Worm (Caenorhabditis elegans) whole organism, late embryonic: ENCODE measurements around the gene npp-22.
A peak's percentile ranks its signal among the peaks of the same experiment; 100 is the strongest.

ENCODE experiments used
- C08G9.2 ChIP-seq: sonication (generic microtip); optimal IDR thresholded peaks from 2 replicates; lab custom pipeline; 2016; ENCODE audit warnings: mild to moderate bottlenecking, missing genetic modification characterization, moderate library complexity, missing compliant biosample characterization
- K02D7.2 ChIP-seq: sonication (generic microtip); optimal IDR thresholded peaks from 2 replicates; lab custom pipeline; 2017; ENCODE audit warnings: mild to moderate bottlenecking, missing genetic modification characterization, missing compliant biosample characterization
- Y22D7AL.16 ChIP-seq: sonication (generic microtip); optimal IDR thresholded peaks from 2 replicates; lab custom pipeline; 2016; ENCODE audit warnings: missing genetic modification characterization, missing compliant biosample characterization
- ahr-1 ChIP-seq: sonication (generic microtip); optimal IDR thresholded peaks from 2 replicates; lab custom pipeline; 2016; ENCODE audit warnings: missing genetic modification characterization, missing compliant biosample characterization
- ceh-18 ChIP-seq: sonication (generic microtip); optimal IDR thresholded peaks from 2 replicates; lab custom pipeline; 2016; ENCODE audit warnings: missing genetic modification characterization, missing compliant biosample characterization
- ceh-2 ChIP-seq: sonication (generic microtip); optimal IDR thresholded peaks from 2 replicates; lab custom pipeline; 2016; ENCODE audit warnings: missing genotype, missing genetic modification characterization, missing compliant biosample characterization
- ceh-22 ChIP-seq: sonication (generic microtip); optimal IDR thresholded peaks from 2 replicates; lab custom pipeline; 2017; ENCODE audit warnings: missing biosample characterization, missing genetic modification characterization
- ceh-24 ChIP-seq: sonication (generic microtip); optimal IDR thresholded peaks from 2 replicates; lab custom pipeline; 2016; ENCODE audit warnings: mild to moderate bottlenecking, missing genetic modification characterization, missing compliant biosample characterization
- ceh-30 ChIP-seq: fragments of 150-350 bp; optimal IDR thresholded peaks from 2 replicates; lab custom pipeline; 2014; ENCODE audit warnings: missing biosample characterization, missing genetic modification characterization
- ceh-31 ChIP-seq: sonication (generic microtip); optimal IDR thresholded peaks from 2 replicates; lab custom pipeline; 2016; ENCODE audit warnings: missing genetic modification characterization, missing compliant biosample characterization
- ceh-34 ChIP-seq: sonication (generic microtip); optimal IDR thresholded peaks from 2 replicates; lab custom pipeline; 2016; ENCODE audit warnings: mild to moderate bottlenecking, missing genetic modification characterization, missing compliant biosample characterization
- ceh-48 ChIP-seq: sonication (generic microtip); optimal IDR thresholded peaks from 2 replicates; lab custom pipeline; 2016; ENCODE audit warnings: missing genetic modification characterization, inconsistent platforms, missing compliant biosample characterization
- ceh-9 ChIP-seq: sonication (generic microtip); optimal IDR thresholded peaks from 2 replicates; lab custom pipeline; 2016; ENCODE audit warnings: mild to moderate bottlenecking, missing genetic modification characterization, inconsistent platforms, missing compliant biosample characterization
- elt-2 ChIP-seq: sonication (generic microtip); optimal IDR thresholded peaks from 2 replicates; lab custom pipeline; 2016; ENCODE audit warnings: missing genetic modification reagents, missing genetic modification characterization, missing compliant biosample characterization
- elt-4 ChIP-seq: sonication (generic microtip); optimal IDR thresholded peaks from 2 replicates; lab custom pipeline; 2016; ENCODE audit warnings: missing genetic modification characterization, missing compliant biosample characterization
- ets-4 ChIP-seq: sonication (generic microtip); optimal IDR thresholded peaks from 2 replicates; lab custom pipeline; 2016; ENCODE audit warnings: missing genetic modification characterization, missing compliant biosample characterization
- eyg-1 ChIP-seq: sonication (generic microtip); optimal IDR thresholded peaks from 2 replicates; lab custom pipeline; 2016; ENCODE audit warnings: missing genotype, missing genetic modification characterization, missing compliant biosample characterization
- fax-1 ChIP-seq: sonication (generic microtip); optimal IDR thresholded peaks from 2 replicates; lab custom pipeline; 2016; ENCODE audit warnings: missing genotype, missing genetic modification characterization, missing compliant biosample characterization
- fkh-10 ChIP-seq: fragments of 150-350 bp; optimal IDR thresholded peaks from 2 replicates; lab custom pipeline; 2014; ENCODE audit warnings: missing biosample characterization, missing genetic modification reagents, missing genetic modification characterization
- gmeb-2 ChIP-seq: sonication (generic microtip); optimal IDR thresholded peaks from 2 replicates; lab custom pipeline; 2016; ENCODE audit warnings: missing genetic modification characterization, inconsistent platforms, missing compliant biosample characterization
- hlh-30 ChIP-seq: sonication (generic microtip); optimal IDR thresholded peaks from 2 replicates; lab custom pipeline; 2017; ENCODE audit warnings: antibody characterized with exemption, missing genetic modification characterization, missing compliant biosample characterization; ENCODE audit not compliant: insufficient read depth
- hlh-8 ChIP-seq: sonication (generic microtip); optimal IDR thresholded peaks from 2 replicates; lab custom pipeline; 2016; ENCODE audit warnings: missing genotype, missing genetic modification characterization, missing compliant biosample characterization
- lim-6 ChIP-seq: sonication (generic microtip); optimal IDR thresholded peaks from 2 replicates; lab custom pipeline; 2016; ENCODE audit warnings: missing genetic modification characterization, missing compliant biosample characterization
- lin-11 ChIP-seq: fragments of 200-800 bp; sonication (Bioruptor generic); optimal IDR thresholded peaks from 2 replicates; lab custom pipeline; 2018; ENCODE audit warnings: mild to moderate bottlenecking, missing genetic modification characterization, missing compliant biosample characterization
- madf-2 ChIP-seq: sonication (generic microtip); optimal IDR thresholded peaks from 2 replicates; lab custom pipeline; 2017; ENCODE audit warnings: missing genetic modification characterization, missing compliant biosample characterization
- nfya-1 ChIP-seq: sonication (generic microtip); optimal IDR thresholded peaks from 2 replicates; lab custom pipeline; 2017; ENCODE audit warnings: missing genetic modification characterization, mild to moderate bottlenecking, missing compliant biosample characterization, antibody characterized with exemption, moderate library complexity
- nhr-232 ChIP-seq: sonication (generic microtip); optimal IDR thresholded peaks from 2 replicates; lab custom pipeline; 2016; ENCODE audit warnings: missing genetic modification characterization, missing compliant biosample characterization
- pag-3 ChIP-seq: sonication (generic microtip); optimal IDR thresholded peaks from 2 replicates; lab custom pipeline; 2016; ENCODE audit warnings: missing compliant biosample characterization, missing genetic modification characterization, borderline replicate concordance
- pat-9 ChIP-seq: fragments of 200-800 bp; sonication (Bioruptor generic); optimal IDR thresholded peaks from 2 replicates; lab custom pipeline; 2018; ENCODE audit warnings: mild to moderate bottlenecking, missing genetic modification characterization, moderate library complexity, missing compliant biosample characterization
- pax-1 ChIP-seq: fragments of 150-350 bp; optimal IDR thresholded peaks from 2 replicates; lab custom pipeline; 2014; ENCODE audit warnings: missing biosample characterization, missing genetic modification characterization
- pha-4 ChIP-seq: fragments of 150-350 bp; optimal IDR thresholded peaks from 2 replicates; lab custom pipeline; 2018; ENCODE audit warnings: missing biosample characterization, missing genetic modification reagents, missing genetic modification characterization
- ref-2 ChIP-seq: sonication (generic microtip); optimal IDR thresholded peaks from 2 replicates; lab custom pipeline; 2016; ENCODE audit warnings: missing genetic modification characterization, missing compliant biosample characterization
- rnt-1 ChIP-seq: sonication (generic microtip); optimal IDR thresholded peaks from 2 replicates; lab custom pipeline; 2016; ENCODE audit warnings: missing genetic modification characterization, missing compliant biosample characterization
- sox-2 ChIP-seq: fragments of 200-800 bp; sonication (Bioruptor generic); IDR thresholded peaks from 2 replicates; pipeline ENCODE4 v1.3.6; 2022; ENCODE audit warnings: missing genetic modification reagents, missing genetic modification characterization, missing compliant biosample characterization
- sox-4 ChIP-seq: sonication (generic microtip); optimal IDR thresholded peaks from 2 replicates; lab custom pipeline; 2017; ENCODE audit warnings: mild to moderate bottlenecking, missing genetic modification characterization, inconsistent platforms, missing compliant biosample characterization
- tbx-2 ChIP-seq: sonication (generic microtip); optimal IDR thresholded peaks from 2 replicates; lab custom pipeline; 2016; ENCODE audit warnings: missing genetic modification characterization, missing compliant biosample characterization
- tbx-7 ChIP-seq: sonication (generic microtip); optimal IDR thresholded peaks from 2 replicates; lab custom pipeline; 2016; ENCODE audit warnings: missing genotype, missing genetic modification characterization, missing compliant biosample characterization
- ttx-3 ChIP-seq: sonication (generic microtip); optimal IDR thresholded peaks from 2 replicates; lab custom pipeline; 2016; ENCODE audit warnings: missing genetic modification reagents, missing genetic modification characterization, missing compliant biosample characterization
- unc-3 ChIP-seq, 2 experiments: fragments of 200-800 bp in 1 of 2; sonication (Bioruptor generic) in 1 of 2; sonication (generic microtip) in 1 of 2; conservative IDR thresholded peaks in 1 of 2; optimal IDR thresholded peaks in 1 of 2; 2 replicates each; pipeline versions ENCODE4 v1.3.6 to Lab custom; 2016 to 2022; ENCODE audit warnings: missing compliant biosample characterization in 2 of 2, missing genetic modification characterization in 2 of 2, missing genetic modification reagents in 1 of 2
- unc-42 ChIP-seq: sonication (generic microtip); optimal IDR thresholded peaks from 2 replicates; lab custom pipeline; 2016; ENCODE audit warnings: missing genotype, missing genetic modification characterization, missing compliant biosample characterization
- unc-86 ChIP-seq: sonication (generic microtip); optimal IDR thresholded peaks from 2 replicates; lab custom pipeline; 2016; ENCODE audit warnings: missing genetic modification characterization, missing compliant biosample characterization
- zip-5 ChIP-seq: sonication (generic microtip); optimal IDR thresholded peaks from 2 replicates; lab custom pipeline; 2016; ENCODE audit warnings: missing genetic modification characterization, missing compliant biosample characterization

npp-22 gene

ce11 chrV:11764373-11764954, 31.2 kb upstream of the npp-22 start, which contains the start of the genes F55A11.1 and syx-5:
TSS of gene F55A11.1 (minus strand) at chrV:11764385.
TSS of gene syx-5 (plus strand) at chrV:11764904.
- TF ChIP-seq pax-1 = peak; percentile 35
- no peak for TF ChIP-seq ahr-1 (tag; lab: Kevin White, UChicago)
- TF ChIP-seq madf-2 = no peak
- TF ChIP-seq elt-4 (tag; lab: Kevin White, UChicago) = no peak
- TF ChIP-seq ceh-18 (tag; lab: Kevin White, UChicago) = peak; percentile 22
- no peak for TF ChIP-seq ceh-2
- TF ChIP-seq sox-4 (tag; lab: Kevin White, UChicago) = no peak
- TF ChIP-seq rnt-1 = peak; percentile 19
- no peak for TF ChIP-seq unc-3 (GFP tag; conservative IDR thresholded peaks at IDR 0.05; lab: Robert Waterston, UW)
- no peak for TF ChIP-seq unc-3 (tag; optimal IDR thresholded peaks at IDR 0.05; lab: Kevin White, UChicago)
- peak; percentile 41 for TF ChIP-seq ceh-48
- peak; percentile 44 for TF ChIP-seq ceh-34 (tag; lab: Kevin White, UChicago)
- peak; percentile 43 for TF ChIP-seq ceh-31
- no peak for TF ChIP-seq pha-4 (tag; lab: Kevin White, UChicago)
- TF ChIP-seq nfya-1 (tag; lab: Kevin White, UChicago) = peak; percentile 81
- TF ChIP-seq ceh-30 (tag; lab: Kevin White, UChicago) = peak; percentile 74
- peak; percentile 35 for TF ChIP-seq tbx-2
- no peak for TF ChIP-seq elt-2 (tag; lab: Kevin White, UChicago)
- TF ChIP-seq unc-42 (tag; lab: Kevin White, UChicago) = peak; percentile 70

ce11 chrV:11762863-11763262, 29.6 kb upstream of the npp-22 start, which contains the start of gene T04F3.4:
TSS of gene T04F3.4 (minus strand) at chrV:11763049.
- TF ChIP-seq unc-86 (tag; lab: Kevin White, UChicago) (no peak), ceh-9 (tag; lab: Kevin White, UChicago) (no peak), hlh-30 (tag; lab: Kevin White, UChicago) (no peak), ref-2 (tag; lab: Kevin White, UChicago) (no peak), ceh-34 (tag; lab: Kevin White, UChicago) (no peak), lin-11 (tag; lab: Kevin White, UChicago) (no peak), Y22D7AL.16 (tag; lab: Kevin White, UChicago) (no peak), pag-3 (tag; lab: Kevin White, UChicago) (no peak), tbx-7 (no peak), ttx-3 (no peak), K02D7.2 (tag; lab: Kevin White, UChicago) (no peak), fkh-10 (GFP tag; lab: Kevin White, UChicago) (no peak)

- TF ChIP-seq ceh-22 (tag; lab: Kevin White, UChicago) (no peak), tbx-7 (no peak), lim-6 (tag; lab: Kevin White, UChicago) (no peak), K02D7.2 (tag; lab: Kevin White, UChicago) (no peak), hlh-8 (no peak), Y22D7AL.16 (tag; lab: Kevin White, UChicago) (no peak)
Observed at ce11 chrV:11760371-11760770, 27.1 kb upstream of the npp-22 start, which contains the start of gene T04F3.5. TSS of gene T04F3.5 (plus strand) at chrV:11760671.

ce11 chrV:11758635-11759034, 25.4 kb upstream of the npp-22 start, which contains the start of gene T04F3.3:
TSS of gene T04F3.3 (plus strand) at chrV:11758935.
- TF ChIP-seq hlh-8 (no peak), C08G9.2 (tag; lab: Kevin White, UChicago) (no peak), ahr-1 (tag; lab: Kevin White, UChicago) (no peak), sox-2 (GFP tag; lab: Robert Waterston, UW) (no peak), gmeb-2 (tag; lab: Kevin White, UChicago) (no peak), fax-1 (tag; lab: Kevin White, UChicago) (no peak), unc-86 (tag; lab: Kevin White, UChicago) (no peak), eyg-1 (tag; lab: Kevin White, UChicago) (no peak), Y22D7AL.16 (tag; lab: Kevin White, UChicago) (no peak), ets-4 (no peak), fkh-10 (GFP tag; lab: Kevin White, UChicago) (no peak), ceh-22 (tag; lab: Kevin White, UChicago) (no peak), pat-9 (tag; lab: Kevin White, UChicago) (no peak), pax-1 (no peak), ceh-31 (no peak), nhr-232 (tag; lab: Kevin White, UChicago) (no peak), zip-5 (tag; lab: Kevin White, UChicago) (no peak), ceh-24 (no peak), ceh-30 (tag; lab: Kevin White, UChicago) (no peak)
- TF ChIP-seq, all 69 proteins: peak for 0
